Fruit fly (Drosophila melanogaster) whole organism, adult: ENCODE results near the gene Sfxn1-3.

Source experiments
- CG11617 ChIP-seq: fragments of 200-800 bp; sonication (Bioruptor generic); optimal IDR thresholded peaks from 2 replicates; lab custom pipeline; 2017; ENCODE audit warnings: mild to moderate bottlenecking, missing biosample characterization, missing genetic modification reagents, missing genetic modification characterization
- CG12768 ChIP-seq: fragments of 200-800 bp; sonication (Bioruptor generic); optimal IDR thresholded peaks from 2 replicates; lab custom pipeline; 2017; ENCODE audit warnings: missing biosample characterization, missing genetic modification characterization, mild to moderate bottlenecking, moderate library complexity, missing genetic modification reagents
- CG1620 ChIP-seq: fragments of 200-800 bp; sonication (Bioruptor generic); optimal IDR thresholded peaks from 2 replicates; lab custom pipeline; 2016; ENCODE audit warnings: missing biosample characterization, missing genetic modification characterization
- CG7101 ChIP-seq: fragments of 200-800 bp; sonication (Bioruptor generic); optimal IDR thresholded peaks from 2 replicates; lab custom pipeline; 2018; ENCODE audit warnings: missing biosample characterization, mild to moderate bottlenecking, missing genetic modification characterization, moderate library complexity
- Clk ChIP-seq: fragments of 200-800 bp; sonication (Bioruptor generic); optimal IDR thresholded peaks from 2 replicates; lab custom pipeline; 2017; ENCODE audit warnings: missing biosample characterization, missing genetic modification characterization
- Crg-1 ChIP-seq: fragments of 200-800 bp; sonication (Bioruptor generic); optimal IDR thresholded peaks from 2 replicates; lab custom pipeline; 2016; ENCODE audit warnings: missing biosample characterization, missing genetic modification characterization
- Hr96 ChIP-seq: fragments of 200-800 bp; sonication (Bioruptor generic); optimal IDR thresholded peaks from 2 replicates; lab custom pipeline; 2016; ENCODE audit warnings: missing biosample characterization, missing genetic modification characterization
- cic ChIP-seq: fragments of 200-800 bp; sonication (Bioruptor generic); optimal IDR thresholded peaks from 2 replicates; lab custom pipeline; 2017; ENCODE audit warnings: missing biosample characterization, mild to moderate bottlenecking, missing genetic modification characterization, moderate library complexity
- cnc ChIP-seq, 2 experiments: fragments of >200 bp; optimal IDR thresholded peaks; 2 replicates each; lab custom pipeline; 2017
- kay ChIP-seq: fragments of 200-800 bp; sonication (Bioruptor generic); peaks from one replicate; lab custom pipeline; 2016; ENCODE audit warnings: missing biosample characterization, missing genetic modification characterization, borderline replicate concordance
- ovo ChIP-seq: fragments of 200-800 bp; sonication (Bioruptor generic); optimal IDR thresholded peaks from 2 replicates; lab custom pipeline; 2016; ENCODE audit warnings: missing biosample characterization, missing genetic modification characterization
- pad ChIP-seq: fragments of 200-800 bp; sonication (Bioruptor generic); optimal IDR thresholded peaks from 3 replicates; lab custom pipeline; 2017; ENCODE audit warnings: missing biosample characterization, missing genetic modification characterization, mild to moderate bottlenecking, moderate library complexity, missing genetic modification reagents
- tj ChIP-seq: fragments of 200-800 bp; sonication (Bioruptor generic); optimal IDR thresholded peaks from 3 replicates; lab custom pipeline; 2017; ENCODE audit warnings: missing biosample characterization, mild to moderate bottlenecking, missing genetic modification characterization, moderate library complexity
- toe ChIP-seq: fragments of 200-800 bp; sonication (Bioruptor generic); optimal IDR thresholded peaks from 2 replicates; lab custom pipeline; 2016; ENCODE audit warnings: missing biosample characterization, missing genetic modification characterization

dm6 chr3R:4381079-4381919 lies 2.9 kb downstream of the Sfxn1-3 start, which contains the start of gene Cont:
- TF ChIP-seq tj (peak; percentile 52), toe (GFP tag; lab: Kevin White, UChicago) (no peak), Clk (no peak), CG12768 (GFP tag; lab: Kevin White, UChicago) (no peak), kay (GFP tag; lab: Kevin White, UChicago) (no peak), CG1620 (GFP tag; lab: Kevin White, UChicago) (peak; percentile 41), cnc (optimal IDR thresholded peaks at IDR 0.05; lab: Kevin White, UChicago) (no peak), CG7101 (tag; lab: Kevin White, UChicago) (peak; percentile 30), Crg-1 (GFP tag; lab: Kevin White, UChicago) (peak; percentile 26), pad (GFP tag; lab: Kevin White, UChicago) (no peak), Hr96 (GFP tag; lab: Kevin White, UChicago) (no peak), CG11617 (GFP tag; lab: Kevin White, UChicago) (peak; percentile 15), cic (peak; percentile 8), ovo (GFP tag; lab: Kevin White, UChicago) (no peak)
